Fruit fly (Drosophila melanogaster) whole organism: ENCODE data around the gene Thor.

Experiments
- CG8478 ChIP-seq: fragments of >200 bp; optimal IDR thresholded peaks from 2 replicates; lab custom pipeline; 2018; ENCODE audit warnings: inconsistent platforms
- Dll ChIP-seq: fragments of >200 bp; optimal IDR thresholded peaks from 2 replicates; lab custom pipeline; 2017
- EcR ChIP-seq, 2 experiments: fragments of >200 bp; optimal IDR thresholded peaks; 2 replicates each; lab custom pipeline; 2017; ENCODE audit warnings: missing biosample characterization in 2 of 2, missing genetic modification characterization in 2 of 2, missing genetic modification reagents in 2 of 2
- pan ChIP-seq: fragments of >200 bp; optimal IDR thresholded peaks from 2 replicates; lab custom pipeline; 2017
- psq ChIP-seq: fragments of >200 bp; optimal IDR thresholded peaks from 2 replicates; lab custom pipeline; 2017
- usp ChIP-seq: fragments of >200 bp; optimal IDR thresholded peaks from 2 replicates; lab custom pipeline; 2017; ENCODE audit warnings: missing biosample characterization, missing genetic modification characterization, mixed read lengths

dm6 chr2L:3466846-3467245, 11.4 kb upstream of the Thor start:
- TF ChIP-seq usp (GFP tag; lab: Kevin White, UChicago) (no peak), CG8478 (lab: Kevin White, UChicago) (no peak), psq (lab: Kevin White, UChicago) (no peak), EcR (GFP tag; optimal IDR thresholded peaks at IDR 0.05; lab: Kevin White, UChicago) (no peak), pan (lab: Kevin White, UChicago) (no peak), Dll (lab: Kevin White, UChicago) (no peak)
